Worm (Caenorhabditis elegans) whole organism, midembryonic: ENCODE measurements around the gene ncs-1.
A peak's percentile ranks its signal among the peaks of the same experiment; 100 is the strongest.

Experiments used
- cog-1 ChIP-seq: sonication (generic microtip); optimal IDR thresholded peaks from 2 replicates; lab custom pipeline; 2016; ENCODE audit warnings: missing genetic modification characterization, missing compliant biosample characterization
- flt-1 ChIP-seq: fragments of 200-800 bp; sonication (Bioruptor generic); IDR thresholded peaks from 2 replicates; pipeline ENCODE4 v1.3.6; 2022; ENCODE audit warnings: missing genetic modification characterization, missing compliant biosample characterization
- klf-2 ChIP-seq: fragments of 200-800 bp; sonication (Bioruptor generic); conservative IDR thresholded peaks from 2 replicates; pipeline ENCODE4 v1.3.6; 2022; ENCODE audit warnings: missing genetic modification reagents, missing genetic modification characterization, missing compliant biosample characterization
- ztf-23 ChIP-seq: fragments of 200-800 bp; sonication (Bioruptor generic); IDR thresholded peaks from 2 replicates; pipeline ENCODE4 v1.3.6; 2022; ENCODE audit warnings: missing genetic modification reagents, missing genetic modification characterization, missing compliant biosample characterization

DNA sequence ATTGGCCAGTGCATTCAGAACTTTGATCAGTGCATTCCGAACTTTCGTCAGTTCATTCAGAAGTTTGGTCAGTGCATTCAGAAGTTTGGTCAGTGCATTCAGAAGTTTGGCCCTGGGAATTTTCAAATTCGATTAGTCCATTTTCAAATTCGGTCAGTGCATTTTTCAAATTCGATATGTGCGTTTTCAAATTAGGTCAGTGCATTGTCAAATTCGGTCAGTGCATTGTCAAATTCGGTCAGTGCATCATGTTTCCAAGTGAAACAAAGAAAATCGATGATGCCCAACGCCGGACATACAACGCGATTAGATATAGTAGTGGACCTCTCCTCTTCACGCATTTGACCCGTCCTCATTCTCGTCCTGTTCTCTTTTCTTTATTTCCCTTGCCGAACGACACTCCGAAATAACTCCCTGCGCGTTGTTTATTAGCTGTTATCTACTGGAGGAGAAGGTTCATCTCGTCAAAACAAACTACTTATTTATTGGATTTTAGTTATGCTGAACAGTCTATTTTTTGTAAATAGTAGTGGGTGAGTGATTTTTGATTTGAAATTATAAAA lies 8.5 kb downstream of the ncs-1 start, which contains the start of gene apm-3:
- no peak for TF ChIP-seq ztf-23 (GFP tag; lab: Robert Waterston, UW)
- TF ChIP-seq cog-1 (tag; lab: Kevin White, UChicago): peak; percentile 36
- no peak for TF ChIP-seq flt-1 (GFP tag; lab: Robert Waterston, UW)
- no peak for TF ChIP-seq klf-2 (GFP tag; lab: Robert Waterston, UW)
